Worm (Caenorhabditis elegans): ENCODE results near the gene Y54G2A.73.

Y54G2A.73 gene

ce11 chrIV:2990519-2990918 is 18.2 kb downstream of the Y54G2A.73 start (continued):
- TF ChIP-seq ctbp-1 (GFP tag; IDR thresholded peaks at IDR 0.05) (peak; percentile 54; the same call in 1 of the 2 replicates), spr-3 (GFP tag; optimal IDR thresholded peaks at IDR 0.05) (no peak), hlh-30 (tag; optimal IDR thresholded peaks at IDR 0.05; ENCODE audit: insufficient read depth) (peak; percentile 34), lin-38 (GFP tag; IDR thresholded peaks at IDR 0.05) (0 out of 2 replicates have a peak, but pooled peaks have one; percentile 5), attf-4 (tag; optimal IDR thresholded peaks at IDR 0.05) (no peak)

- TF ChIP-seq aha-1 (tag) = peak; percentile 1
- TF ChIP-seq unc-62 (GFP tag; optimal IDR thresholded peaks at IDR 0.05 in 1 of 2) = peak in 1 of 2 experiments; percentile 77
- no peak for TF ChIP-seq unc-62 (tag; optimal IDR thresholded peaks at IDR 0.05)
- no peak for TF ChIP-seq gei-8 (GFP tag; optimal IDR thresholded peaks at IDR 0.05)
Observed at ce11 chrIV:2986720-2987119, 22.0 kb downstream of the Y54G2A.73 start.

ce11 chrIV:2982443-2982842 is 26.2 kb downstream of the Y54G2A.73 start:
- TF ChIP-seq nhr-42 (GFP tag; IDR thresholded peaks at IDR 0.05) (no peak), ZK546.5 (tag; optimal IDR thresholded peaks at IDR 0.05) (no peak), dpl-1 (GFP tag; optimal IDR thresholded peaks at IDR 0.05) (no peak), aha-1 (tag) (peak; percentile 70), cey-2 (tag; optimal IDR thresholded peaks at IDR 0.05; ENCODE audit: borderline replicate concordance, insufficient read depth) (no peak)

ce11 chrIV:2978384-2978783 is 30.3 kb downstream of the Y54G2A.73 start, which contains the start of gene lad-2:
lad-2 (minus strand) TSS chrIV:2978484.
- TF ChIP-seq vab-7 (GFP tag; IDR thresholded peaks at IDR 0.05) (no peak), madf-9 (GFP tag; conservative IDR thresholded peaks at IDR 0.05) (no peak), spr-1 (tag; optimal IDR thresholded peaks at IDR 0.05) (no peak), mxl-2 (GFP tag; conservative IDR thresholded peaks at IDR 0.05) (no peak), hmg-1.1 (GFP tag; IDR thresholded peaks at IDR 0.05) (no peak), spr-3 (GFP tag; optimal IDR thresholded peaks at IDR 0.05) (no peak), nhr-102 (tag; optimal IDR thresholded peaks at IDR 0.05) (no peak), F37D6.2 (tag; optimal IDR thresholded peaks at IDR 0.05) (no peak), zfp-2 (tag; optimal IDR thresholded peaks at IDR 0.05) (no peak), php-3 (GFP tag; IDR thresholded peaks at IDR 0.05) (no peak), nhr-237 (tag; optimal IDR thresholded peaks at IDR 0.05) (no peak), mep-1 (tag; optimal IDR thresholded peaks at IDR 0.05) (no peak), daf-19 (GFP tag; conservative IDR thresholded peaks at IDR 0.05) (no peak), skn-1 (tag; optimal IDR thresholded peaks at IDR 0.05) (no peak), ZK337.2 (GFP tag; IDR thresholded peaks at IDR 0.05) (no peak), daf-8 (GFP tag; IDR thresholded peaks at IDR 0.05) (no peak)

ce11 chrIV:2971060-2971459 is 37.6 kb downstream of the Y54G2A.73 start:
- TF ChIP-seq madf-5 (GFP tag; IDR thresholded peaks at IDR 0.05) (0 out of 4 replicates have a peak, but pooled peaks of 1 of the 2 experiments have one; percentile 54), vab-7 (GFP tag; IDR thresholded peaks at IDR 0.05) (no peak), nhr-237 (tag; optimal IDR thresholded peaks at IDR 0.05) (no peak), D1046.2 (GFP tag; IDR thresholded peaks at IDR 0.05) (peak; percentile 58; the same call in 1 of the 2 replicates), duxl-1 (tag; optimal IDR thresholded peaks at IDR 0.05; ENCODE audit: poor library complexity) (no peak), attf-4 (tag; optimal IDR thresholded peaks at IDR 0.05) (no peak), set-16 (GFP tag; IDR thresholded peaks at IDR 0.05) (peak; percentile 92), R02D3.7 (tag; optimal IDR thresholded peaks at IDR 0.05) (no peak), snpc-1.2 (GFP tag; IDR thresholded peaks at IDR 0.05) (no peak), gei-8 (GFP tag; optimal IDR thresholded peaks at IDR 0.05) (no peak), dmd-8 (GFP tag; IDR thresholded peaks at IDR 0.05) (no peak)
